Worm (Caenorhabditis elegans): Measurements from ENCODE around the gene coh-1.

ce11 chrX:7416082-7416481 is 58.7 kb downstream of the coh-1 start, which contains the start of gene C10A4.1:
- no peak for TF ChIP-seq nfya-1 (tag; optimal IDR thresholded peaks at IDR 0.05; ENCODE audit: borderline replicate concordance, insufficient read depth)
- no peak for TF ChIP-seq lir-1 (GFP tag; conservative IDR thresholded peaks at IDR 0.05)
- no peak for TF ChIP-seq ceh-58 (GFP tag; IDR thresholded peaks at IDR 0.05)
- no peak for TF ChIP-seq K11D2.4 (GFP tag; IDR thresholded peaks at IDR 0.05)
- no peak for TF ChIP-seq tbx-9 (tag; optimal IDR thresholded peaks at IDR 0.05; ENCODE audit: borderline replicate concordance)
- no peak for TF ChIP-seq tlf-1 (GFP tag; optimal IDR thresholded peaks at IDR 0.05)
- no peak for TF ChIP-seq atf-7 (tag; optimal IDR thresholded peaks at IDR 0.05)
- TF ChIP-seq nhr-120 (GFP tag; IDR thresholded peaks at IDR 0.05) = no peak
- no peak for TF ChIP-seq snpc-4 (GFP tag; optimal IDR thresholded peaks at IDR 0.05)
- no peak for TF ChIP-seq snpc-4 (tag; optimal IDR thresholded peaks at IDR 0.05)
- no peak for TF ChIP-seq mxl-1 (tag; optimal IDR thresholded peaks at IDR 0.05)
- TF ChIP-seq attf-5 (GFP tag; optimal IDR thresholded peaks at IDR 0.05) = no peak
- TF ChIP-seq madf-8 (GFP tag; conservative IDR thresholded peaks at IDR 0.05) = no peak

Data from whole organism, young adult.